Fruit fly (Drosophila melanogaster) whole organism, wandering third instar larva: ENCODE data around the gene CG5466.

Experiments
- HLH106 ChIP-seq: fragments of 200-800 bp; optimal IDR thresholded peaks from 3 replicates; lab custom pipeline; 2019; ENCODE audit warnings: missing biosample characterization, mild to moderate bottlenecking, missing genetic modification characterization, moderate library complexity
- Hnf4 ChIP-seq: fragments of 200-800 bp; sonication (Bioruptor generic); optimal IDR thresholded peaks from 2 replicates; lab custom pipeline; 2016; ENCODE audit warnings: missing biosample characterization, mild to moderate bottlenecking, missing genetic modification characterization
- OdsH ChIP-seq: fragments of 200-800 bp; sonication (Bioruptor generic); optimal IDR thresholded peaks from 2 replicates; lab custom pipeline; 2016; ENCODE audit warnings: missing biosample characterization, mild to moderate bottlenecking, missing genetic modification characterization
- dmrt93B ChIP-seq: fragments of 200-800 bp; sonication (Bioruptor generic); optimal IDR thresholded peaks from 2 replicates; lab custom pipeline; 2018; ENCODE audit warnings: missing biosample characterization, mild to moderate bottlenecking, missing genetic modification characterization
- foxo ChIP-seq, 2 experiments: fragments of 200-800 bp; sonication (Bioruptor generic); optimal IDR thresholded peaks; 2 replicates in 1 of 2; 3 replicates in 1 of 2; lab custom pipeline; 2016 to 2017; ENCODE audit warnings: missing biosample characterization in 2 of 2, missing genetic modification characterization in 2 of 2
- fru ChIP-seq: fragments of 200-800 bp; sonication (Bioruptor generic); optimal IDR thresholded peaks from 3 replicates; lab custom pipeline; 2016; ENCODE audit warnings: missing biosample characterization, mild to moderate bottlenecking, missing genetic modification characterization
- h ChIP-seq: fragments of 200-800 bp; sonication (Bioruptor generic); optimal IDR thresholded peaks from 3 replicates; lab custom pipeline; 2016; ENCODE audit warnings: missing biosample characterization, mild to moderate bottlenecking, missing genetic modification characterization
- lola ChIP-seq: fragments of >200 bp; optimal IDR thresholded peaks from 2 replicates; lab custom pipeline; 2017; ENCODE audit warnings: missing biosample characterization, missing genetic modification characterization
- psq ChIP-seq: fragments of 200-800 bp; sonication (Bioruptor generic); optimal IDR thresholded peaks from 3 replicates; lab custom pipeline; 2017; ENCODE audit warnings: missing biosample characterization, mild to moderate bottlenecking, missing genetic modification characterization, moderate library complexity
- sage ChIP-seq: fragments of 200-800 bp; sonication (Bioruptor generic); optimal IDR thresholded peaks from 2 replicates; lab custom pipeline; 2016; ENCODE audit warnings: missing biosample characterization, mild to moderate bottlenecking, missing genetic modification characterization
- usp ChIP-seq: fragments of >200 bp; optimal IDR thresholded peaks from 2 replicates; lab custom pipeline; 2017; ENCODE audit warnings: missing biosample characterization, missing genetic modification characterization

- no peak for TF ChIP-seq dmrt93B (GFP tag; lab: Kevin White, UChicago)
- no peak for TF ChIP-seq OdsH (GFP tag; lab: Kevin White, UChicago)
- no peak for TF ChIP-seq Hnf4 (GFP tag; lab: Kevin White, UChicago)
- no peak for TF ChIP-seq HLH106 (tag; lab: Kevin White, UChicago)
- no peak for TF ChIP-seq lola (GFP tag; lab: Kevin White, UChicago)
- no peak for TF ChIP-seq foxo (GFP tag; optimal IDR thresholded peaks at IDR 0.05; lab: Kevin White, UChicago)
- TF ChIP-seq psq (GFP tag; lab: Kevin White, UChicago) = no peak
- TF ChIP-seq h (GFP tag; lab: Kevin White, UChicago) = no peak
- no peak for TF ChIP-seq usp (GFP tag; lab: Kevin White, UChicago)
- TF ChIP-seq fru (GFP tag; lab: Kevin White, UChicago) = no peak
- no peak for TF ChIP-seq sage (GFP tag; lab: Kevin White, UChicago)
Measured at dm6 chr3R:20605078-20605477, 12.6 kb upstream of the CG5466 start.
